Fruit fly (Drosophila melanogaster) whole organism, embryonic: ENCODE data around the gene Rpn11.

Experiments used
- Antp ChIP-seq: fragments of 200-800 bp; sonication (Bioruptor generic); optimal IDR thresholded peaks from 3 replicates; lab custom pipeline; 2016; ENCODE audit warnings: missing biosample characterization, missing genetic modification characterization
- Atf-2 ChIP-seq: fragments of 200-800 bp; sonication (Bioruptor generic); optimal IDR thresholded peaks from 2 replicates; lab custom pipeline; 2016; ENCODE audit warnings: missing biosample characterization, missing genetic modification characterization
- BEAF-32 ChIP-seq: fragments of 200-800 bp; sonication (Bioruptor generic); optimal IDR thresholded peaks from 3 replicates; lab custom pipeline; 2017; ENCODE audit warnings: missing biosample characterization, missing genetic modification characterization, mild to moderate bottlenecking, moderate library complexity, missing genetic modification reagents
- Bgb ChIP-seq: fragments of 200-800 bp; sonication (Bioruptor generic); IDR thresholded peaks from 2 replicates; pipeline ENCODE4 v1.3.6; 2022; ENCODE audit warnings: missing biosample characterization, missing genetic modification characterization; ENCODE audit not compliant: partially characterized antibody
- C15 ChIP-seq: fragments of 200-800 bp; sonication (Bioruptor generic); IDR thresholded peaks from 3 replicates; pipeline ENCODE4 v1.3.6; 2022; ENCODE audit warnings: missing biosample characterization, missing genetic modification characterization
- CG10274 ChIP-seq: fragments of 200-800 bp; sonication (Bioruptor generic); optimal IDR thresholded peaks from 3 replicates; lab custom pipeline; 2017; ENCODE audit warnings: missing biosample characterization, mild to moderate bottlenecking, missing genetic modification characterization
- CG1233 ChIP-seq: fragments of 200-800 bp; sonication (Bioruptor generic); optimal IDR thresholded peaks from 4 replicates; lab custom pipeline; 2018; ENCODE audit warnings: missing biosample characterization, mild to moderate bottlenecking, missing genetic modification characterization
- CG1529 ChIP-seq: fragments of 200-800 bp; sonication (Bioruptor generic); optimal IDR thresholded peaks from 3 replicates; lab custom pipeline; 2018; ENCODE audit warnings: missing biosample characterization, missing genetic modification characterization
- CG15514 ChIP-seq: fragments of 200-800 bp; sonication (Bioruptor generic); optimal IDR thresholded peaks from 3 replicates; lab custom pipeline; 2017; ENCODE audit warnings: missing biosample characterization, missing genetic modification characterization, mild to moderate bottlenecking, moderate library complexity, missing genetic modification reagents
- CG16779 ChIP-seq: fragments of 200-800 bp; sonication (Bioruptor generic); IDR thresholded peaks from 2 replicates; pipeline ENCODE4 v1.3.6; 2022; ENCODE audit warnings: missing biosample characterization, missing genetic modification characterization
- CG17385 ChIP-seq: fragments of 200-800 bp; sonication (Bioruptor generic); optimal IDR thresholded peaks from 3 replicates; lab custom pipeline; 2018; ENCODE audit warnings: missing biosample characterization, mild to moderate bottlenecking, missing genetic modification characterization
- CG1792 ChIP-seq: fragments of 200-800 bp; sonication (Bioruptor generic); optimal IDR thresholded peaks from 2 replicates; lab custom pipeline; 2016; ENCODE audit warnings: missing biosample characterization, missing genetic modification characterization
- CG18476 ChIP-seq: fragments of 200-800 bp; sonication (Bioruptor generic); optimal IDR thresholded peaks from 2 replicates; lab custom pipeline; 2016; ENCODE audit warnings: missing biosample characterization, mild to moderate bottlenecking, missing genetic modification characterization
- CG2199 ChIP-seq: fragments of 200-800 bp; sonication (Bioruptor generic); IDR thresholded peaks from 3 replicates; pipeline ENCODE4 v1.3.6; 2022; ENCODE audit warnings: missing biosample characterization, missing genetic modification characterization
- CG34376 ChIP-seq: fragments of 200-800 bp; sonication (Bioruptor generic); optimal IDR thresholded peaks from 2 replicates; lab custom pipeline; 2018; ENCODE audit warnings: missing biosample characterization, mild to moderate bottlenecking, missing genetic modification characterization
- CG4404 ChIP-seq: fragments of 200-800 bp; sonication (Bioruptor generic); IDR thresholded peaks from 2 replicates; pipeline ENCODE4 v1.3.6; 2022; ENCODE audit warnings: missing biosample characterization, missing genetic modification characterization
- CG6765 ChIP-seq: fragments of 200-800 bp; sonication (Bioruptor generic); optimal IDR thresholded peaks from 3 replicates; lab custom pipeline; 2017; ENCODE audit warnings: missing biosample characterization, mild to moderate bottlenecking, missing genetic modification characterization
- CG7271 ChIP-seq: fragments of 200-800 bp; sonication (Bioruptor generic); optimal IDR thresholded peaks from 2 replicates; lab custom pipeline; 2018; ENCODE audit warnings: missing biosample characterization, mild to moderate bottlenecking, missing genetic modification characterization, moderate library complexity
- CG7357 ChIP-seq: fragments of 200-800 bp; sonication (Bioruptor generic); IDR thresholded peaks from 3 replicates; pipeline ENCODE4 v1.3.6; 2022; ENCODE audit warnings: missing biosample characterization, missing genetic modification characterization
- CG7963 ChIP-seq: fragments of 200-800 bp; sonication (Bioruptor generic); IDR thresholded peaks from 3 replicates; pipeline ENCODE4 v1.3.6; 2022; ENCODE audit warnings: missing biosample characterization, missing genetic modification characterization; ENCODE audit not compliant: partially characterized antibody
- CG8478 ChIP-seq: fragments of >200 bp; optimal IDR thresholded peaks from 2 replicates; lab custom pipeline; 2018
- CG9932 ChIP-seq: fragments of 200-800 bp; sonication (Bioruptor generic); IDR thresholded peaks from 2 replicates; pipeline ENCODE4 v1.3.6; 2022; ENCODE audit warnings: missing biosample characterization, missing genetic modification characterization
- Chrac-16 ChIP-seq: fragments of 200-800 bp; sonication (Bioruptor generic); optimal IDR thresholded peaks from 3 replicates; lab custom pipeline; 2016; ENCODE audit warnings: missing biosample characterization, missing genetic modification characterization
- E2f1 ChIP-seq: fragments of 200-800 bp; sonication (Bioruptor generic); IDR thresholded peaks from 2 replicates; pipeline ENCODE4 v1.3.6; 2022; ENCODE audit warnings: missing biosample characterization, missing genetic modification characterization
- HLH4C ChIP-seq: fragments of 200-800 bp; sonication (Bioruptor generic); IDR thresholded peaks from 3 replicates; pipeline ENCODE4 v1.3.6; 2022; ENCODE audit warnings: missing biosample characterization, missing genetic modification characterization; ENCODE audit not compliant: partially characterized antibody
- HLHmδ ChIP-seq: fragments of 200-800 bp; sonication (Bioruptor generic); optimal IDR thresholded peaks from 2 replicates; lab custom pipeline; 2018; ENCODE audit warnings: missing biosample characterization, mild to moderate bottlenecking, missing genetic modification characterization, moderate library complexity
- Hmr ChIP-seq: fragments of 200-800 bp; sonication (Bioruptor generic); optimal IDR thresholded peaks from 3 replicates; lab custom pipeline; 2017; ENCODE audit warnings: mild to moderate bottlenecking, missing biosample characterization, missing genetic modification reagents, missing genetic modification characterization
- Kr ChIP-seq: fragments of 200-800 bp; sonication (Bioruptor generic); optimal IDR thresholded peaks from 2 replicates; lab custom pipeline; 2017; ENCODE audit warnings: missing biosample characterization, mild to moderate bottlenecking, missing genetic modification characterization
- Lim3 ChIP-seq: fragments of 200-800 bp; sonication (Bioruptor generic); IDR thresholded peaks from 2 replicates; pipeline ENCODE4 v1.3.6; 2022; ENCODE audit warnings: missing biosample characterization, missing genetic modification characterization
- Med ChIP-seq: fragments of 200-800 bp; sonication (Bioruptor generic); peaks from one replicate; lab custom pipeline; 2016; ENCODE audit warnings: missing biosample characterization, missing genetic modification characterization, mild to moderate bottlenecking, inconsistent platforms, moderate library complexity
- Usf ChIP-seq: fragments of 200-800 bp; sonication (Bioruptor generic); optimal IDR thresholded peaks from 2 replicates; lab custom pipeline; 2017; ENCODE audit warnings: missing genotype, missing biosample characterization, missing genetic modification characterization
- ab ChIP-seq: fragments of 200-800 bp; sonication (Bioruptor generic); optimal IDR thresholded peaks from 2 replicates; lab custom pipeline; 2016; ENCODE audit warnings: missing biosample characterization, missing genetic modification characterization
- aop ChIP-seq: fragments of 200-800 bp; sonication (Bioruptor generic); IDR thresholded peaks from 2 replicates; pipeline ENCODE4 v1.3.6; 2022; ENCODE audit warnings: missing biosample characterization, missing genetic modification characterization
- az2 ChIP-seq: fragments of 200-800 bp; sonication (Bioruptor generic); optimal IDR thresholded peaks from 3 replicates; lab custom pipeline; 2016; ENCODE audit warnings: missing biosample characterization, missing genetic modification characterization
- bbx ChIP-seq: fragments of 200-800 bp; sonication (Bioruptor generic); IDR thresholded peaks from 2 replicates; pipeline ENCODE4 v1.3.6; 2022; ENCODE audit warnings: missing biosample characterization, missing genetic modification characterization; ENCODE audit not compliant: partially characterized antibody
- chm ChIP-seq: fragments of 200-800 bp; sonication (Bioruptor generic); IDR thresholded peaks from 2 replicates; pipeline ENCODE4 v1.3.6; 2022; ENCODE audit warnings: missing biosample characterization, missing genetic modification characterization
- da ChIP-seq: fragments of 200-800 bp; sonication (Bioruptor generic); optimal IDR thresholded peaks from 2 replicates; lab custom pipeline; 2016; ENCODE audit warnings: missing biosample characterization, missing genetic modification characterization
- fd96Cb ChIP-seq: fragments of 200-800 bp; sonication (Bioruptor generic); optimal IDR thresholded peaks from 2 replicates; lab custom pipeline; 2018; ENCODE audit warnings: missing biosample characterization, mild to moderate bottlenecking, missing genetic modification characterization, moderate library complexity
- jigr1 ChIP-seq: fragments of 200-800 bp; sonication (Bioruptor generic); IDR thresholded peaks from 3 replicates; pipeline ENCODE4 v1.3.6; 2022; ENCODE audit warnings: missing biosample characterization, missing genetic modification characterization
- jing ChIP-seq: fragments of 200-800 bp; sonication (Bioruptor generic); optimal IDR thresholded peaks from 2 replicates; lab custom pipeline; 2018; ENCODE audit warnings: missing biosample characterization, mild to moderate bottlenecking, missing genetic modification characterization
- lab ChIP-seq: fragments of 200-800 bp; sonication (Bioruptor generic); optimal IDR thresholded peaks from 3 replicates; lab custom pipeline; 2017; ENCODE audit warnings: missing biosample characterization, missing genetic modification characterization, mild to moderate bottlenecking, moderate library complexity, missing genetic modification reagents
- lov ChIP-seq, 2 experiments: fragments of 200-800 bp in 1 of 2; fragments of >200 bp in 1 of 2; sonication (Bioruptor generic) in 1 of 2; IDR thresholded peaks in 1 of 2; optimal IDR thresholded peaks in 1 of 2; 2 replicates in 1 of 2; 3 replicates in 1 of 2; pipeline versions ENCODE4 v1.3.6 to Lab custom; 2017 to 2022; ENCODE audit warnings: missing biosample characterization in 1 of 2, missing genetic modification characterization in 1 of 2
- onecut ChIP-seq: fragments of 200-800 bp; sonication (Bioruptor generic); IDR thresholded peaks from 2 replicates; pipeline ENCODE4 v1.3.6; 2022; ENCODE audit warnings: missing biosample characterization, missing genetic modification characterization
- pan ChIP-seq, 4 experiments: fragments of >200 bp in 3 of 4; fragments of 200-800 bp in 1 of 4; sonication (Bioruptor generic) in 1 of 4; optimal IDR thresholded peaks in 3 of 4; IDR thresholded peaks in 1 of 4; 2 replicates each; pipeline versions ENCODE4 v1.3.6 to Lab custom; 2017 to 2022; ENCODE audit warnings: missing biosample characterization in 2 of 4, missing genetic modification characterization in 2 of 4, mixed read lengths in 1 of 4
- pfk ChIP-seq: fragments of 200-800 bp; sonication (Bioruptor generic); optimal IDR thresholded peaks from 2 replicates; lab custom pipeline; 2018; ENCODE audit warnings: missing biosample characterization, mild to moderate bottlenecking, missing genetic modification characterization, moderate library complexity
- pho ChIP-seq: fragments of 200-800 bp; sonication (Bioruptor generic); optimal IDR thresholded peaks from 2 replicates; lab custom pipeline; 2016; ENCODE audit warnings: missing biosample characterization, missing genetic modification characterization
- scrt ChIP-seq: fragments of 200-800 bp; sonication (Bioruptor generic); optimal IDR thresholded peaks from 2 replicates; lab custom pipeline; 2018; ENCODE audit warnings: missing biosample characterization, mild to moderate bottlenecking, missing genetic modification characterization, moderate library complexity
- so ChIP-seq: fragments of 200-800 bp; sonication (Bioruptor generic); IDR thresholded peaks from 3 replicates; pipeline ENCODE4 v1.3.6; 2022; ENCODE audit warnings: missing biosample characterization, missing genetic modification characterization
- zfh1 ChIP-seq: fragments of 200-800 bp; sonication (Bioruptor generic); IDR thresholded peaks from 3 replicates; pipeline ENCODE4 v1.3.6; 2022; ENCODE audit warnings: missing biosample characterization, missing genetic modification characterization

Gene Rpn11

DNA sequence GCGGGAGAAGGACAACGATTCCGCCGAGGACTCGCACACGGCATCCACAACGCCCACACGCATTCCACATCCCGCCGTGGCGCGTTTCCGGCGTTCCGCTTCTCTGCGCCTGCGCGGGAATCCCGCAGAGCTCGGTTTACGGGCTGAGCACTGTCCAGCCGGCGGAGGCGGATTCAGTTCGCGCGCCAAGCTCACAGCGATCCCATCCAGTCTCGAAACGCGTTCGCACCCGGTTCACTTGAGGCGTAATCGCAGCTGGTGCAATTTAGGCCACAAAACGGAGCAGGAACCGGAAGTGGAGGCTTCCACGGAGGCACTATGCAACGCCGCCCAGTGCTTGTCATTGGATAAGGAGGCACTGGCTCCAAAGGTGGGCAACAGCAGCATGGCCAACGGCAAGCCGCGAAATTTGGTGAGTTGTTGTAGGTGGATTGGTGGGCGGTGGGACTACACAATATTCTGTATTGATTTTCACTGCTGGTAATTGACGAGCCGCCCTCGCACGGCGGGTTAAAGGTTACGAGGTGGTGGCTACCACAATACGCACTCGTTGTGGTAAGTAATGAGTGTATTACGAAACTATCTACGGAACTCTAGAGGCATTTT is 3.3 kb upstream of the Rpn11 start:
- TF ChIP-seq CG7963 = no peak
- no peak for TF ChIP-seq Lim3 (GFP tag; lab: Robert Waterston, UW)
- no peak for TF ChIP-seq BEAF-32 (GFP tag; lab: Kevin White, UChicago)
- no peak for TF ChIP-seq CG10274 (GFP tag; lab: Kevin White, UChicago)
- TF ChIP-seq bbx (GFP tag; lab: Robert Waterston, UW) = peak; percentile 32; the same call in 1 of the 2 replicates
- TF ChIP-seq CG7271 (tag; lab: Kevin White, UChicago) = no peak
- TF ChIP-seq CG1233 (GFP tag; lab: Kevin White, UChicago) = no peak
- peak; percentile 23; the same call in 1 of the 2 replicates for TF ChIP-seq CG9932
- no peak for TF ChIP-seq CG7357 (GFP tag; lab: Robert Waterston, UW)
- no peak for TF ChIP-seq jigr1 (GFP tag; lab: Robert Waterston, UW)
- TF ChIP-seq CG4404 (GFP tag; lab: Robert Waterston, UW) = no peak
- no peak for TF ChIP-seq zfh1 (GFP tag; lab: Robert Waterston, UW)
- 0 out of 2 replicates have a peak, but pooled peaks have one; percentile 21 for TF ChIP-seq E2f1 (GFP tag; lab: Robert Waterston, UW)
- peak; percentile 64 for TF ChIP-seq Med (GFP tag; lab: Kevin White, UChicago)
- no peak for TF ChIP-seq C15 (GFP tag; lab: Robert Waterston, UW)
- TF ChIP-seq Chrac-16 (GFP tag; lab: Kevin White, UChicago) = no peak
- TF ChIP-seq chm (GFP tag; lab: Robert Waterston, UW) = 0 out of 2 replicates have a peak, but pooled peaks have one; percentile 33
- peak; percentile 66 for TF ChIP-seq CG15514 (GFP tag; lab: Kevin White, UChicago)
- no peak for TF ChIP-seq az2 (GFP tag; lab: Kevin White, UChicago)
- no peak for TF ChIP-seq pho (GFP tag; lab: Kevin White, UChicago)
- no peak for TF ChIP-seq HLH4C (GFP tag; lab: Robert Waterston, UW)
- TF ChIP-seq pan (optimal IDR thresholded peaks at IDR 0.05; lab: Kevin White, UChicago) = no peak
- no peak for TF ChIP-seq pan (GFP tag; optimal IDR thresholded peaks at IDR 0.05 in 1 of 2, IDR thresholded peaks at IDR 0.05 in 1 of 2)
- TF ChIP-seq fd96Cb = no peak
- TF ChIP-seq CG8478 = peak; percentile 55
- TF ChIP-seq scrt (GFP tag; lab: Kevin White, UChicago) = peak; percentile 23
- no peak for TF ChIP-seq ab
- no peak for TF ChIP-seq jing
- TF ChIP-seq Bgb (GFP tag; lab: Robert Waterston, UW) = peak; percentile 7; the same call in 1 of the 2 replicates
- peak; percentile 50; the same call in 1 of the 2 replicates for TF ChIP-seq CG16779 (GFP tag; lab: Robert Waterston, UW)
- TF ChIP-seq Antp (GFP tag; lab: Kevin White, UChicago) = peak; percentile 15
- TF ChIP-seq CG34376 (GFP tag; lab: Kevin White, UChicago) = peak; percentile 26
- no peak for TF ChIP-seq CG1529 (GFP tag; lab: Kevin White, UChicago)
- TF ChIP-seq CG18476 (GFP tag; lab: Kevin White, UChicago) = peak; percentile 44
- TF ChIP-seq so (GFP tag; lab: Robert Waterston, UW) = 0 out of 3 replicates have a peak, but pooled peaks have one; percentile 17
- peak; percentile 35 for TF ChIP-seq lab (GFP tag; lab: Kevin White, UChicago)
- no peak for TF ChIP-seq da (GFP tag; lab: Kevin White, UChicago)
- no peak for TF ChIP-seq lov (optimal IDR thresholded peaks at IDR 0.05; lab: Kevin White, UChicago)
- TF ChIP-seq lov (GFP tag; IDR thresholded peaks at IDR 0.05; lab: Robert Waterston, UW) = 0 out of 3 replicates have a peak, but pooled peaks have one; percentile 30
- TF ChIP-seq CG17385 (GFP tag; lab: Kevin White, UChicago) = no peak
- TF ChIP-seq pfk = peak; percentile 88
- TF ChIP-seq CG2199 (GFP tag; lab: Robert Waterston, UW) = no peak
- TF ChIP-seq Hmr = peak; percentile 20
- TF ChIP-seq onecut = peak; percentile 84
- TF ChIP-seq Kr = no peak
- no peak for TF ChIP-seq HLHmδ (GFP tag; lab: Kevin White, UChicago)
- no peak for TF ChIP-seq aop (GFP tag; lab: Robert Waterston, UW)
- TF ChIP-seq Atf-2 (GFP tag; lab: Kevin White, UChicago) = no peak
- TF ChIP-seq CG1792 (GFP tag; lab: Kevin White, UChicago) = no peak
- TF ChIP-seq CG6765 = peak; percentile 24
- no peak for TF ChIP-seq Usf (GFP tag; lab: Kevin White, UChicago)
